Fruit fly (Drosophila melanogaster) whole organism, embryonic: ENCODE results near the gene CG10064.

ENCODE experiments used
- Abd-B ChIP-seq: fragments of 200-800 bp; sonication (Bioruptor generic); optimal IDR thresholded peaks from 2 replicates; lab custom pipeline; 2018; ENCODE audit warnings: missing biosample characterization, mild to moderate bottlenecking, missing genetic modification characterization, moderate library complexity
- Awh ChIP-seq: fragments of 200-800 bp; sonication (Bioruptor generic); IDR thresholded peaks from 2 replicates; pipeline ENCODE4, ENCODE4 v1.3.6; 2022; ENCODE audit warnings: missing biosample characterization, missing genetic modification characterization
- Bteb2 ChIP-seq: fragments of 200-800 bp; sonication (Bioruptor generic); optimal IDR thresholded peaks from 2 replicates; lab custom pipeline; 2016; ENCODE audit warnings: missing biosample characterization, missing genetic modification characterization
- CG11085 ChIP-seq: fragments of 200-800 bp; sonication (Bioruptor generic); IDR thresholded peaks from 2 replicates; pipeline ENCODE4 v1.3.6; 2022; ENCODE audit warnings: missing biosample characterization, missing genetic modification characterization
- CG12236 ChIP-seq: fragments of 200-800 bp; sonication (Bioruptor generic); optimal IDR thresholded peaks from 2 replicates; lab custom pipeline; 2016; ENCODE audit warnings: missing biosample characterization, missing genetic modification characterization
- CG1233 ChIP-seq: fragments of 200-800 bp; sonication (Bioruptor generic); optimal IDR thresholded peaks from 4 replicates; lab custom pipeline; 2018; ENCODE audit warnings: missing biosample characterization, mild to moderate bottlenecking, missing genetic modification characterization
- CG12744 ChIP-seq: fragments of 200-800 bp; sonication (Bioruptor generic); optimal IDR thresholded peaks from 2 replicates; lab custom pipeline; 2016; ENCODE audit warnings: missing biosample characterization, missing genetic modification characterization
- CG14710 ChIP-seq: fragments of 200-800 bp; sonication (Bioruptor generic); optimal IDR thresholded peaks from 3 replicates; lab custom pipeline; 2019; ENCODE audit warnings: missing biosample characterization, mild to moderate bottlenecking, missing genetic modification characterization, moderate library complexity
- CG14860 ChIP-seq: fragments of 200-800 bp; sonication (Bioruptor generic); IDR thresholded peaks from 3 replicates; pipeline ENCODE4 v1.3.6; 2022; ENCODE audit warnings: missing biosample characterization, missing genetic modification characterization; ENCODE audit not compliant: partially characterized antibody
- CG15479 ChIP-seq: fragments of 200-800 bp; sonication (Bioruptor generic); optimal IDR thresholded peaks from 3 replicates; lab custom pipeline; 2019; ENCODE audit warnings: missing biosample characterization, mild to moderate bottlenecking, missing genetic modification characterization, moderate library complexity
- CG17568 ChIP-seq: fragments of 200-800 bp; sonication (Bioruptor generic); optimal IDR thresholded peaks from 2 replicates; lab custom pipeline; 2018; ENCODE audit warnings: missing biosample characterization, mild to moderate bottlenecking, missing genetic modification characterization, moderate library complexity
- CG18262 ChIP-seq: fragments of 200-800 bp; optimal IDR thresholded peaks from 3 replicates; lab custom pipeline; 2019; ENCODE audit warnings: missing biosample characterization, mild to moderate bottlenecking, missing genetic modification characterization, moderate library complexity
- CG18599 ChIP-seq: fragments of 200-800 bp; sonication (Bioruptor generic); optimal IDR thresholded peaks from 3 replicates; lab custom pipeline; 2017; ENCODE audit warnings: missing biosample characterization, missing genetic modification characterization, mild to moderate bottlenecking, moderate library complexity, missing genetic modification reagents
- CG2199 ChIP-seq: fragments of 200-800 bp; sonication (Bioruptor generic); IDR thresholded peaks from 3 replicates; pipeline ENCODE4 v1.3.6; 2022; ENCODE audit warnings: missing biosample characterization, missing genetic modification characterization
- CG30431 ChIP-seq: fragments of 200-800 bp; sonication (Bioruptor generic); optimal IDR thresholded peaks from 2 replicates; lab custom pipeline; 2017; ENCODE audit warnings: missing biosample characterization, missing genetic modification characterization
- CG4617 ChIP-seq: fragments of 200-800 bp; sonication (Bioruptor generic); optimal IDR thresholded peaks from 3 replicates; lab custom pipeline; 2016; ENCODE audit warnings: missing biosample characterization, missing genetic modification characterization, borderline replicate concordance
- CG5953 ChIP-seq: fragments of 200-800 bp; sonication (Bioruptor generic); IDR thresholded peaks from 2 replicates; pipeline ENCODE4 v1.3.6; 2022; ENCODE audit warnings: missing biosample characterization, missing genetic modification characterization
- Dek ChIP-seq: fragments of 200-800 bp; sonication (Bioruptor generic); optimal IDR thresholded peaks from 3 replicates; lab custom pipeline; 2019; ENCODE audit warnings: missing biosample characterization, mild to moderate bottlenecking, missing genetic modification characterization, moderate library complexity
- Dip3 ChIP-seq: fragments of 200-800 bp; sonication (Bioruptor generic); optimal IDR thresholded peaks from 3 replicates; lab custom pipeline; 2016; ENCODE audit warnings: missing biosample characterization, missing genetic modification characterization
- Dref ChIP-seq: fragments of 200-800 bp; sonication (Bioruptor generic); IDR thresholded peaks from 2 replicates; pipeline ENCODE4 v1.3.6; 2022; ENCODE audit warnings: missing biosample characterization, missing genetic modification characterization
- Fer3 ChIP-seq: fragments of 200-800 bp; sonication (Bioruptor generic); optimal IDR thresholded peaks from 2 replicates; lab custom pipeline; 2018; ENCODE audit warnings: missing biosample characterization, mild to moderate bottlenecking, missing genetic modification characterization, moderate library complexity
- HLHmδ ChIP-seq: fragments of 200-800 bp; sonication (Bioruptor generic); optimal IDR thresholded peaks from 2 replicates; lab custom pipeline; 2018; ENCODE audit warnings: missing biosample characterization, mild to moderate bottlenecking, missing genetic modification characterization, moderate library complexity
- Hr3 ChIP-seq: fragments of 200-800 bp; sonication (Bioruptor generic); optimal IDR thresholded peaks from 3 replicates; lab custom pipeline; 2016; ENCODE audit warnings: missing biosample characterization, missing genetic modification characterization
- Hr51 ChIP-seq, 2 experiments: fragments of 200-800 bp; sonication (Bioruptor generic); optimal IDR thresholded peaks; 2 replicates in 1 of 2; 3 replicates in 1 of 2; lab custom pipeline; 2016 to 2018; ENCODE audit warnings: missing biosample characterization in 2 of 2, missing genetic modification characterization in 2 of 2, mild to moderate bottlenecking in 1 of 2, moderate library complexity in 1 of 2
- Lpt ChIP-seq: fragments of >200 bp; optimal IDR thresholded peaks from 2 replicates; lab custom pipeline; 2018; ENCODE audit warnings: missing biosample characterization, missing genetic modification characterization
- Meics ChIP-seq: fragments of 200-800 bp; sonication (Bioruptor generic); optimal IDR thresholded peaks from 2 replicates; lab custom pipeline; 2017; ENCODE audit warnings: missing biosample characterization, mild to moderate bottlenecking, missing genetic modification characterization
- NFAT ChIP-seq: fragments of 200-800 bp; sonication (Bioruptor generic); IDR thresholded peaks from 2 replicates; pipeline ENCODE4 v1.3.6; 2022; ENCODE audit warnings: missing biosample characterization, missing genetic modification characterization
- Sry-δ ChIP-seq: fragments of 200-800 bp; sonication (Bioruptor generic); optimal IDR thresholded peaks from 2 replicates; lab custom pipeline; 2016; ENCODE audit warnings: missing biosample characterization, missing genetic modification characterization
- Usf ChIP-seq: fragments of 200-800 bp; sonication (Bioruptor generic); optimal IDR thresholded peaks from 2 replicates; lab custom pipeline; 2017; ENCODE audit warnings: missing genotype, missing biosample characterization, missing genetic modification characterization
- amos ChIP-seq: fragments of 200-800 bp; sonication (Bioruptor generic); IDR thresholded peaks from 2 replicates; pipeline ENCODE4 v1.3.6; 2022; ENCODE audit warnings: missing biosample characterization, missing genetic modification characterization; ENCODE audit not compliant: partially characterized antibody
- ase ChIP-seq: fragments of 200-800 bp; sonication (Bioruptor generic); IDR thresholded peaks from 3 replicates; pipeline ENCODE4 v1.3.6; 2022; ENCODE audit warnings: missing biosample characterization, missing genetic modification characterization
- cas ChIP-seq: fragments of 200-800 bp; sonication (Bioruptor generic); IDR thresholded peaks from 2 replicates; pipeline ENCODE4 v1.3.6; 2022; ENCODE audit warnings: missing biosample characterization, missing genetic modification characterization
- chn ChIP-seq: fragments of 200-800 bp; sonication (Bioruptor generic); optimal IDR thresholded peaks from 2 replicates; lab custom pipeline; 2016; ENCODE audit warnings: missing biosample characterization, missing genetic modification characterization
- ci ChIP-seq: fragments of 200-800 bp; sonication (Bioruptor generic); IDR thresholded peaks from 3 replicates; pipeline ENCODE4 v1.3.6; 2022; ENCODE audit warnings: missing biosample characterization, missing genetic modification characterization
- dati ChIP-seq: fragments of 200-800 bp; sonication (Bioruptor generic); IDR thresholded peaks from 2 replicates; pipeline ENCODE4 v1.3.6; 2022; ENCODE audit warnings: missing biosample characterization, missing genetic modification characterization
- grau ChIP-seq: fragments of 200-800 bp; optimal IDR thresholded peaks from 3 replicates; lab custom pipeline; 2019; ENCODE audit warnings: missing biosample characterization, mild to moderate bottlenecking, missing genetic modification characterization, moderate library complexity
- hbn ChIP-seq: fragments of 200-800 bp; sonication (Bioruptor generic); IDR thresholded peaks from 2 replicates; pipeline ENCODE4 v1.3.6; 2022; ENCODE audit warnings: missing biosample characterization, missing genetic modification characterization; ENCODE audit not compliant: partially characterized antibody
- lmd ChIP-seq: fragments of 200-800 bp; sonication (Bioruptor generic); IDR thresholded peaks from 2 replicates; pipeline ENCODE4 v1.3.6; 2022; ENCODE audit warnings: missing biosample characterization, missing genetic modification characterization
- mirr ChIP-seq: fragments of 200-800 bp; sonication (Bioruptor generic); optimal IDR thresholded peaks from 3 replicates; lab custom pipeline; 2018; ENCODE audit warnings: missing biosample characterization, mild to moderate bottlenecking, missing genetic modification characterization
- mld ChIP-seq: fragments of 200-800 bp; sonication (Bioruptor generic); IDR thresholded peaks from 3 replicates; pipeline ENCODE4 v1.3.6; 2022; ENCODE audit warnings: missing biosample characterization, missing genetic modification characterization; ENCODE audit not compliant: partially characterized antibody
- pzg ChIP-seq: fragments of 200-800 bp; sonication (Bioruptor generic); optimal IDR thresholded peaks from 3 replicates; lab custom pipeline; 2018; ENCODE audit warnings: missing biosample characterization, mild to moderate bottlenecking, missing genetic modification characterization, moderate library complexity
- sens ChIP-seq: fragments of 200-800 bp; sonication (Bioruptor generic); peaks from one replicate; lab custom pipeline; 2016; ENCODE audit warnings: missing biosample characterization, missing genetic modification characterization
- seq ChIP-seq: fragments of 200-800 bp; sonication (Bioruptor generic); IDR thresholded peaks from 2 replicates; pipeline ENCODE4 v1.3.6; 2022; ENCODE audit warnings: missing biosample characterization, missing genetic modification characterization
- sisA ChIP-seq: fragments of 200-800 bp; sonication (Bioruptor generic); IDR thresholded peaks from 2 replicates; pipeline ENCODE4 v1.3.6; 2022; ENCODE audit warnings: missing biosample characterization, missing genetic modification characterization
- tin ChIP-seq: fragments of 200-800 bp; sonication (Bioruptor generic); optimal IDR thresholded peaks from 3 replicates; lab custom pipeline; 2016; ENCODE audit warnings: missing biosample characterization, missing genetic modification characterization
- trem ChIP-seq: fragments of 200-800 bp; optimal IDR thresholded peaks from 3 replicates; lab custom pipeline; 2019; ENCODE audit warnings: missing biosample characterization, mild to moderate bottlenecking, missing genetic modification characterization, moderate library complexity
- vvl ChIP-seq: fragments of 200-800 bp; sonication (Bioruptor generic); IDR thresholded peaks from 2 replicates; pipeline ENCODE4 v1.3.6; 2022; ENCODE audit warnings: missing biosample characterization, missing genetic modification characterization
- zen ChIP-seq: fragments of 200-800 bp; sonication (Bioruptor generic); optimal IDR thresholded peaks from 3 replicates; lab custom pipeline; 2018; ENCODE audit warnings: missing biosample characterization, mild to moderate bottlenecking, missing genetic modification characterization, moderate library complexity
- zfh1 ChIP-seq: fragments of 200-800 bp; sonication (Bioruptor generic); IDR thresholded peaks from 3 replicates; pipeline ENCODE4 v1.3.6; 2022; ENCODE audit warnings: missing biosample characterization, missing genetic modification characterization

The CG10064 gene

dm6 chr3L:6964488-6965152, 3.1 kb downstream of the CG10064 start, which contains the start of gene sgl (continued):
- no peak for TF ChIP-seq CG14860 (GFP tag; lab: Robert Waterston, UW)
- TF ChIP-seq Dref (GFP tag; lab: Robert Waterston, UW): peak; percentile 34; the same call in 1 of the 2 replicates
- TF ChIP-seq hbn: 0 out of 2 replicates have a peak, but pooled peaks have one; percentile 23
- TF ChIP-seq lmd (GFP tag; lab: Robert Waterston, UW): no peak
- TF ChIP-seq Abd-B (GFP tag; lab: Kevin White, UChicago): no peak
- peak; percentile 63 for TF ChIP-seq CG14710 (tag; lab: Kevin White, UChicago)
- TF ChIP-seq Bteb2 (GFP tag; lab: Kevin White, UChicago): no peak
- peak; percentile 66 for TF ChIP-seq vvl
- TF ChIP-seq zen: peak; percentile 30
- peak; percentile 36; the same call in 1 of the 3 replicates for TF ChIP-seq zfh1
- no peak for TF ChIP-seq Usf
- TF ChIP-seq Dip3: peak; percentile 16
- 0 out of 2 replicates have a peak, but pooled peaks have one; percentile 25 for TF ChIP-seq Awh (GFP tag; lab: Robert Waterston, UW)
- peak; percentile 58; the same call in 1 of the 2 replicates for TF ChIP-seq amos (GFP tag; lab: Robert Waterston, UW)
- peak; percentile 0 for TF ChIP-seq CG12744 (GFP tag; lab: Kevin White, UChicago)
- TF ChIP-seq CG15479 (GFP tag; lab: Kevin White, UChicago): peak; percentile 42
- TF ChIP-seq chn (GFP tag; lab: Kevin White, UChicago): peak; percentile 43
- peak; percentile 64; the same call in 1 of the 2 replicates for TF ChIP-seq NFAT (GFP tag; lab: Robert Waterston, UW)
- 0 out of 3 replicates have a peak, but pooled peaks have one; percentile 7 for TF ChIP-seq CG2199
- peak; percentile 27 for TF ChIP-seq Fer3
- TF ChIP-seq Meics (GFP tag; lab: Kevin White, UChicago): peak; percentile 2
- no peak for TF ChIP-seq Hr3 (GFP tag; lab: Kevin White, UChicago)
- TF ChIP-seq CG12236 (GFP tag; lab: Kevin White, UChicago): peak; percentile 20
- peak; percentile 13 for TF ChIP-seq Sry-δ (GFP tag; lab: Kevin White, UChicago)
- peak; percentile 76 for TF ChIP-seq ci (GFP tag; lab: Robert Waterston, UW)
- no peak for TF ChIP-seq ase (GFP tag; lab: Robert Waterston, UW)
- peak; percentile 82 for TF ChIP-seq pzg (GFP tag; lab: Kevin White, UChicago)
- TF ChIP-seq seq: peak; percentile 7; the same call in 1 of the 2 replicates
- no peak for TF ChIP-seq cas (GFP tag; lab: Robert Waterston, UW)
- TF ChIP-seq CG30431 (GFP tag; lab: Kevin White, UChicago): no peak
- TF ChIP-seq tin (GFP tag; lab: Kevin White, UChicago): no peak
- no peak for TF ChIP-seq CG4617 (GFP tag; lab: Kevin White, UChicago)
- TF ChIP-seq CG18599: no peak
- TF ChIP-seq CG1233: peak; percentile 39
- TF ChIP-seq HLHmδ (GFP tag; lab: Kevin White, UChicago): peak; percentile 76
- TF ChIP-seq grau: peak; percentile 39
- peak; percentile 34 for TF ChIP-seq mirr (GFP tag; lab: Kevin White, UChicago)
- TF ChIP-seq sisA: no peak
- TF ChIP-seq CG18262: peak; percentile 41
- 0 out of 3 replicates have a peak, but pooled peaks have one; percentile 66 for TF ChIP-seq mld
- TF ChIP-seq sens (GFP tag; lab: Kevin White, UChicago): peak; percentile 79
- TF ChIP-seq CG17568: peak; percentile 42
- TF ChIP-seq CG5953 (GFP tag; lab: Robert Waterston, UW): 0 out of 2 replicates have a peak, but pooled peaks have one; percentile 37
- TF ChIP-seq CG11085 (GFP tag; lab: Robert Waterston, UW): no peak
- no peak for TF ChIP-seq dati
- peak; percentile 41 for TF ChIP-seq Dek (tag; lab: Kevin White, UChicago)
- no peak for TF ChIP-seq Lpt
- peak; percentile 87 for TF ChIP-seq trem (tag; lab: Kevin White, UChicago)
- peak; percentile 20 to 31 for TF ChIP-seq Hr51 (GFP tag; optimal IDR thresholded peaks at IDR 0.05; lab: Kevin White, UChicago)
